Worm (Caenorhabditis elegans) whole organism, early embryonic: ENCODE data around the gene atz-1.

ENCODE experiments used
- B0310.2 ChIP-seq: sonication (generic microtip); optimal IDR thresholded peaks from 2 replicates; lab custom pipeline; 2016; ENCODE audit warnings: mild to moderate bottlenecking, missing genetic modification characterization, missing compliant biosample characterization
- aly-1 ChIP-seq: sonication (generic microtip); optimal IDR thresholded peaks from 2 replicates; lab custom pipeline; 2016; ENCODE audit warnings: missing genetic modification characterization, missing compliant biosample characterization
- ama-1 ChIP-seq: fragments of 150-350 bp; optimal IDR thresholded peaks from 2 replicates; lab custom pipeline; 2014
- ceh-36 ChIP-seq: sonication (generic microtip); optimal IDR thresholded peaks from 2 replicates; lab custom pipeline; 2016; ENCODE audit warnings: missing genetic modification characterization, inconsistent platforms, missing compliant biosample characterization
- ets-7 ChIP-seq: sonication (generic microtip); optimal IDR thresholded peaks from 2 replicates; lab custom pipeline; 2016; ENCODE audit warnings: missing genotype, missing genetic modification characterization, missing compliant biosample characterization
- flt-1 ChIP-seq: fragments of 200-800 bp; sonication (Bioruptor generic); IDR thresholded peaks from 2 replicates; pipeline ENCODE4 v1.3.6; 2022; ENCODE audit warnings: missing genetic modification characterization, missing compliant biosample characterization
- hmbx-1 ChIP-seq: sonication (generic microtip); optimal IDR thresholded peaks from 2 replicates; lab custom pipeline; 2016; ENCODE audit warnings: mild to moderate bottlenecking, missing genetic modification characterization, missing compliant biosample characterization
- tra-4 ChIP-seq: sonication (generic microtip); optimal IDR thresholded peaks from 2 replicates; lab custom pipeline; 2017; ENCODE audit warnings: missing genetic modification characterization, missing compliant biosample characterization

DNA sequence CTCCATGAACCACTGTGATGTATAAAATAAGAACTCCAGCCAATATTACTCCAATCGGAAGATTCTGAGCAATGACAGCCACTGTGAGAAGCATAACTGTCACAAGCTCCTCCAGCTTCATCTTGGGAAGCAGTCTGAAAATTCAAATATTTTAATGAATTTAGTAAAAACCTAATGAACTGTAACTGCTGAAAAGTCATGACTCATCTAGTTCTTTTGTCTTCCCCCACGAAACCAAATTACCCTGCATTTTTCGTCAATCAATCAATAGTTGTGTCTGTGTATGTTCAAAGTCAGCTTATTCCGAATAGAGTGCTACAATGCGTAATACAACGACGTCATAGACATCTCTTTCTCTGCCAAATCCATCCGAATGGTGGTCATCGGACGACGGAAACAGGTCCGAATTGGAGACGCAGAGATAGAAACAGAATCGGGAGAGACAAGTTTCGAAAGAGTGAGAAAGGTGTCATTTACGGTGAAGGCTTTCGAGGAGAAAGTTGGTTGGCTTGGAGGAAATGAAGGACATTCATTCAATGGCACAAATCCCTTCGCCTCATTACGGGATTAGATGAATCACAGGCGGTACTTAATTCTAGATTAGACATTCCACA is 20.8 kb upstream of the atz-1 start:
- TF ChIP-seq ceh-36 (tag; lab: Kevin White, UChicago) = no peak
- TF ChIP-seq flt-1 (GFP tag; lab: Robert Waterston, UW) = no peak
- no peak for TF ChIP-seq ets-7 (tag; lab: Kevin White, UChicago)
- no peak for TF ChIP-seq tra-4 (tag; lab: Kevin White, UChicago)
- no peak for TF ChIP-seq B0310.2
- TF ChIP-seq hmbx-1 (tag; lab: Kevin White, UChicago) = no peak
- TF ChIP-seq aly-1 = no peak
- no peak for TF ChIP-seq ama-1 (lab: Kevin White, UChicago)
